Fruit fly (Drosophila melanogaster) whole organism, embryonic: ENCODE measurements around the gene PolG2.

Experiments
- Ada2b ChIP-seq: fragments of 200-800 bp; sonication (Bioruptor generic); IDR thresholded peaks from 2 replicates; pipeline ENCODE4 v1.3.6; 2022; ENCODE audit warnings: missing biosample characterization, missing genetic modification characterization
- CG10366 ChIP-seq: fragments of 200-800 bp; sonication (Bioruptor generic); IDR thresholded peaks from 2 replicates; pipeline ENCODE4 v1.3.6; 2022; ENCODE audit warnings: missing biosample characterization, missing genetic modification characterization
- CG11085 ChIP-seq: fragments of 200-800 bp; sonication (Bioruptor generic); IDR thresholded peaks from 2 replicates; pipeline ENCODE4 v1.3.6; 2022; ENCODE audit warnings: missing biosample characterization, missing genetic modification characterization
- CG12104 ChIP-seq: fragments of 200-800 bp; sonication (Bioruptor generic); optimal IDR thresholded peaks from 3 replicates; lab custom pipeline; 2016; ENCODE audit warnings: missing biosample characterization, missing genetic modification characterization
- CG12942 ChIP-seq: fragments of 200-800 bp; sonication (Bioruptor generic); optimal IDR thresholded peaks from 3 replicates; lab custom pipeline; 2016; ENCODE audit warnings: missing biosample characterization, missing genetic modification characterization
- CG15269 ChIP-seq: fragments of 200-800 bp; sonication (Bioruptor generic); optimal IDR thresholded peaks from 2 replicates; lab custom pipeline; 2018; ENCODE audit warnings: missing biosample characterization, mild to moderate bottlenecking, missing genetic modification characterization, moderate library complexity
- CG18262 ChIP-seq: fragments of 200-800 bp; optimal IDR thresholded peaks from 3 replicates; lab custom pipeline; 2019; ENCODE audit warnings: missing biosample characterization, mild to moderate bottlenecking, missing genetic modification characterization, moderate library complexity
- CG2202 ChIP-seq: fragments of 200-800 bp; sonication (Bioruptor generic); optimal IDR thresholded peaks from 2 replicates; lab custom pipeline; 2018; ENCODE audit warnings: missing biosample characterization, mild to moderate bottlenecking, missing genetic modification characterization
- CG3726 ChIP-seq: fragments of 200-800 bp; sonication (Bioruptor generic); IDR thresholded peaks from 3 replicates; pipeline ENCODE4, ENCODE4 v1.3.6; 2022; ENCODE audit warnings: missing biosample characterization, missing genetic modification characterization
- D ChIP-seq, 2 experiments: fragments of 200-800 bp in 1 of 2; fragments of >200 bp in 1 of 2; sonication (Bioruptor generic) in 1 of 2; optimal IDR thresholded peaks; 2 replicates in 1 of 2; 3 replicates in 1 of 2; lab custom pipeline; 2017; ENCODE audit warnings: mild to moderate bottlenecking in 1 of 2, missing biosample characterization in 1 of 2, missing genetic modification characterization in 1 of 2, missing genetic modification reagents in 1 of 2
- D19B ChIP-seq: fragments of 200-800 bp; sonication (Bioruptor generic); optimal IDR thresholded peaks from 2 replicates; lab custom pipeline; 2017; ENCODE audit warnings: missing biosample characterization, mild to moderate bottlenecking, missing genetic modification characterization
- Hey ChIP-seq: fragments of 200-800 bp; sonication (Bioruptor generic); optimal IDR thresholded peaks from 3 replicates; lab custom pipeline; 2018; ENCODE audit warnings: missing biosample characterization, mild to moderate bottlenecking, missing genetic modification characterization
- Max ChIP-seq: fragments of 200-800 bp; sonication (Bioruptor generic); optimal IDR thresholded peaks from 2 replicates; lab custom pipeline; 2016; ENCODE audit warnings: missing biosample characterization, mild to moderate bottlenecking, missing genetic modification characterization
- Med ChIP-seq: fragments of 200-800 bp; sonication (Bioruptor generic); peaks from one replicate; lab custom pipeline; 2016; ENCODE audit warnings: missing biosample characterization, missing genetic modification characterization, mild to moderate bottlenecking, inconsistent platforms, moderate library complexity
- PHDP ChIP-seq: fragments of 200-800 bp; sonication (Bioruptor generic); optimal IDR thresholded peaks from 3 replicates; lab custom pipeline; 2018; ENCODE audit warnings: missing biosample characterization, mild to moderate bottlenecking, missing genetic modification characterization, moderate library complexity
- abd-A ChIP-seq: fragments of 200-800 bp; sonication (Bioruptor generic); optimal IDR thresholded peaks from 3 replicates; lab custom pipeline; 2019; ENCODE audit warnings: missing biosample characterization, mild to moderate bottlenecking, missing genetic modification characterization, moderate library complexity
- ac ChIP-seq: fragments of 200-800 bp; sonication (Bioruptor generic); optimal IDR thresholded peaks from 3 replicates; lab custom pipeline; 2017; ENCODE audit warnings: missing biosample characterization, mild to moderate bottlenecking, missing genetic modification characterization
- cad ChIP-seq: fragments of >200 bp; optimal IDR thresholded peaks from 2 replicates; lab custom pipeline; 2017; ENCODE audit warnings: missing biosample characterization, missing genetic modification characterization
- cg ChIP-seq: fragments of 200-800 bp; sonication (Bioruptor generic); optimal IDR thresholded peaks from 3 replicates; lab custom pipeline; 2019; ENCODE audit warnings: missing biosample characterization, mild to moderate bottlenecking, missing genetic modification characterization, moderate library complexity
- crol ChIP-seq: fragments of 200-800 bp; sonication (Bioruptor generic); IDR thresholded peaks from 2 replicates; pipeline ENCODE4 v1.3.6; 2022; ENCODE audit warnings: missing biosample characterization, missing genetic modification characterization
- dan ChIP-seq: fragments of 200-800 bp; sonication (Bioruptor generic); IDR thresholded peaks from 2 replicates; pipeline ENCODE4 v1.3.6; 2022; ENCODE audit warnings: missing biosample characterization, missing genetic modification characterization
- gsb-n ChIP-seq: fragments of 200-800 bp; sonication (Bioruptor generic); optimal IDR thresholded peaks from 3 replicates; lab custom pipeline; 2018; ENCODE audit warnings: missing biosample characterization, mild to moderate bottlenecking, missing genetic modification characterization
- jigr1 ChIP-seq: fragments of 200-800 bp; sonication (Bioruptor generic); IDR thresholded peaks from 3 replicates; pipeline ENCODE4 v1.3.6; 2022; ENCODE audit warnings: missing biosample characterization, missing genetic modification characterization
- lab ChIP-seq: fragments of 200-800 bp; sonication (Bioruptor generic); optimal IDR thresholded peaks from 3 replicates; lab custom pipeline; 2017; ENCODE audit warnings: missing biosample characterization, missing genetic modification characterization, mild to moderate bottlenecking, moderate library complexity, missing genetic modification reagents
- luna ChIP-seq: fragments of 200-800 bp; sonication (Bioruptor generic); optimal IDR thresholded peaks from 2 replicates; lab custom pipeline; 2016; ENCODE audit warnings: missing biosample characterization, missing genetic modification characterization
- nerfin-1 ChIP-seq: fragments of 200-800 bp; sonication (Bioruptor generic); optimal IDR thresholded peaks from 3 replicates; lab custom pipeline; 2019; ENCODE audit warnings: missing biosample characterization, mild to moderate bottlenecking, missing genetic modification characterization, moderate library complexity
- peb ChIP-seq: fragments of 200-800 bp; sonication (Bioruptor generic); IDR thresholded peaks from 2 replicates; pipeline ENCODE4 v1.3.6; 2022; ENCODE audit warnings: missing biosample characterization, missing genetic modification characterization
- sd ChIP-seq: fragments of 200-800 bp; sonication (Bioruptor generic); optimal IDR thresholded peaks from 3 replicates; lab custom pipeline; 2018; ENCODE audit warnings: missing biosample characterization, mild to moderate bottlenecking, missing genetic modification characterization, moderate library complexity
- sens ChIP-seq: fragments of 200-800 bp; sonication (Bioruptor generic); peaks from one replicate; lab custom pipeline; 2016; ENCODE audit warnings: missing biosample characterization, missing genetic modification characterization
- so ChIP-seq: fragments of 200-800 bp; sonication (Bioruptor generic); IDR thresholded peaks from 3 replicates; pipeline ENCODE4 v1.3.6; 2022; ENCODE audit warnings: missing biosample characterization, missing genetic modification characterization
- tll ChIP-seq, 2 experiments: fragments of 200-800 bp in 1 of 2; fragments of >200 bp in 1 of 2; sonication (Bioruptor generic) in 1 of 2; optimal IDR thresholded peaks; 2 replicates each; lab custom pipeline; 2017 to 2019; ENCODE audit warnings: missing biosample characterization in 2 of 2, missing genetic modification characterization in 2 of 2, mild to moderate bottlenecking in 1 of 2, moderate library complexity in 1 of 2
- twi ChIP-seq: fragments of 200-800 bp; optimal IDR thresholded peaks from 2 replicates; lab custom pipeline; 2019; ENCODE audit warnings: missing biosample characterization, mild to moderate bottlenecking, missing genetic modification characterization, moderate library complexity
- zen ChIP-seq: fragments of 200-800 bp; sonication (Bioruptor generic); optimal IDR thresholded peaks from 3 replicates; lab custom pipeline; 2018; ENCODE audit warnings: missing biosample characterization, mild to moderate bottlenecking, missing genetic modification characterization, moderate library complexity
- zfh2 ChIP-seq: fragments of 200-800 bp; sonication (Bioruptor generic); optimal IDR thresholded peaks from 2 replicates; lab custom pipeline; 2016; ENCODE audit warnings: missing biosample characterization, missing genetic modification characterization

PolG2 gene

dm6 chr2L:13876698-13877097 lies 43.8 kb upstream of the PolG2 start (continued):
- TF ChIP-seq Ada2b (GFP tag; lab: Robert Waterston, UW) = no peak

DNA sequence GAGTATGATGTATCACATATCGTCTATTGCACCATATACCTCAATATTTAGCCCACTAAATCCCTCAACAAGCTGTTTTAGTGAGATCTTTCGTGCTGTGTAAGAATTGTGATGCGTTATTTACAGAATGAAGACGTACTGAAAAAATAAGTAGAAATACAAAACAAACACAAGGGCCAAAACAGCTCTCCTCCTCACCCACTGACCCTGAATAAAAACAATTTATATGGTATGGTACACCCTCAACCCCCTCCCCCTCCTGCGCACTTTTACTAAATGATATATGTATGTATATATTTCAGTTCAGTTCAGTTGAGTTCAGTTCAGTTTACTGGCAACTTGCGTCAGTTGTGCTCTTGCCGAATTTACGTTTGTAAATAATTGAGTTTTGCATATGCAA lies 40.2 kb upstream of the PolG2 start:
- TF ChIP-seq so (0 out of 3 replicates have a peak, but pooled peaks have one; percentile 31), CG11085 (GFP tag; lab: Robert Waterston, UW) (no peak), crol (GFP tag; lab: Robert Waterston, UW) (peak; percentile 50; the same call in 1 of the 2 replicates), luna (GFP tag; lab: Kevin White, UChicago) (no peak), ac (no peak), PHDP (tag; lab: Kevin White, UChicago) (no peak), abd-A (peak; percentile 18), D19B (GFP tag; lab: Kevin White, UChicago) (no peak), peb (no peak), Med (GFP tag; lab: Kevin White, UChicago) (no peak), sd (tag; lab: Kevin White, UChicago) (peak; percentile 51), jigr1 (GFP tag; lab: Robert Waterston, UW) (no peak), cg (GFP tag; lab: Kevin White, UChicago) (no peak), Max (no peak), dan (no peak)

- no peak for TF ChIP-seq CG10366 (GFP tag; lab: Robert Waterston, UW)
- TF ChIP-seq zen = peak; percentile 59
- peak; percentile 73 for TF ChIP-seq gsb-n (tag; lab: Kevin White, UChicago)
- peak; percentile 50 for TF ChIP-seq cad (GFP tag; lab: Kevin White, UChicago)
- TF ChIP-seq sens (GFP tag; lab: Kevin White, UChicago) = peak; percentile 41
- peak; percentile 29 for TF ChIP-seq D (optimal IDR thresholded peaks at IDR 0.05; lab: Kevin White, UChicago)
- no peak for TF ChIP-seq D (GFP tag; optimal IDR thresholded peaks at IDR 0.05; lab: Kevin White, UChicago)
- no peak for TF ChIP-seq CG12942 (GFP tag; lab: Kevin White, UChicago)
- peak in 1 of 2 experiments; percentile 78 for TF ChIP-seq tll (GFP tag; optimal IDR thresholded peaks at IDR 0.05; lab: Kevin White, UChicago)
- peak; percentile 0 for TF ChIP-seq twi (tag; lab: Kevin White, UChicago)
- TF ChIP-seq Hey (tag; lab: Kevin White, UChicago) = peak; percentile 82
- no peak for TF ChIP-seq lab (GFP tag; lab: Kevin White, UChicago)
- TF ChIP-seq nerfin-1 (tag; lab: Kevin White, UChicago) = peak; percentile 79
- TF ChIP-seq CG15269 (tag; lab: Kevin White, UChicago) = no peak
- no peak for TF ChIP-seq CG2202 (tag; lab: Kevin White, UChicago)
- no peak for TF ChIP-seq CG18262 (tag; lab: Kevin White, UChicago)
- TF ChIP-seq, all 482 proteins: peak for 9
Measured at dm6 chr2L:13869400-13869799, 36.5 kb upstream of the PolG2 start.

DNA sequence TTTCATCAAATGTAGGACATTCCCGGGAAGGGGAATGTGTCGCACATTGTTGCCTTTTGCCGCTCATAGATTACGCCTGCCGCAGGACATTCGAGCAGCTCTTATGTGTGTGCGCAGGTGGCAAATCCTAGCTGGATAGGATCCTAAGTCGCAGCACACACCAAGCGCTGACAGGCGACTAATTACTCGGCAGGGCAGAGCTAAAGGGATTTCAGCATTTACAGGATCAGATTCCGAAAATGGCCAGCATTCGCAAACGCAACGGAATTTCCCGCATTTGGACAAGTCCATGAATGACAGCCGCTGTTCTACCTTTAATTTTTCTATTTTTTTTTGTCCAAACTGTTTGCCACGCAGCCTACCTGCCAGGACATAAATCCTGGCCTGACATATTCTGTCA lies 34.7 kb upstream of the PolG2 start:
- no peak for TF ChIP-seq zfh2 (GFP tag; lab: Kevin White, UChicago)
- TF ChIP-seq CG12104 (GFP tag; lab: Kevin White, UChicago) = no peak
- TF ChIP-seq CG3726 = 0 out of 3 replicates have a peak, but pooled peaks have one; percentile 20
- TF ChIP-seq tll (GFP tag; optimal IDR thresholded peaks at IDR 0.05; lab: Kevin White, UChicago) = peak in 1 of 2 experiments; percentile 50
- TF ChIP-seq zen = peak; percentile 61
